Fruit fly (Drosophila melanogaster) whole organism, embryonic: ENCODE results near the gene Cp16.

Source experiments
- Ada2b ChIP-seq: fragments of 200-800 bp; sonication (Bioruptor generic); IDR thresholded peaks from 2 replicates; pipeline ENCODE4 v1.3.6; 2022; ENCODE audit warnings: missing biosample characterization, missing genetic modification characterization
- Atf-2 ChIP-seq: fragments of 200-800 bp; sonication (Bioruptor generic); optimal IDR thresholded peaks from 2 replicates; lab custom pipeline; 2016; ENCODE audit warnings: missing biosample characterization, missing genetic modification characterization
- BEAF-32 ChIP-seq: fragments of 200-800 bp; sonication (Bioruptor generic); optimal IDR thresholded peaks from 3 replicates; lab custom pipeline; 2017; ENCODE audit warnings: missing biosample characterization, missing genetic modification characterization, mild to moderate bottlenecking, moderate library complexity, missing genetic modification reagents
- Blimp-1 ChIP-seq: fragments of 200-800 bp; sonication (Bioruptor generic); optimal IDR thresholded peaks from 3 replicates; lab custom pipeline; 2018; ENCODE audit warnings: missing biosample characterization, missing genetic modification characterization, mild to moderate bottlenecking, moderate library complexity, missing genetic modification reagents
- CG11695 ChIP-seq: fragments of 200-800 bp; sonication (Bioruptor generic); IDR thresholded peaks from 3 replicates; pipeline ENCODE4 v1.3.6; 2022; ENCODE audit warnings: missing biosample characterization, missing genetic modification characterization
- CG11723 ChIP-seq: fragments of 200-800 bp; sonication (Bioruptor generic); optimal IDR thresholded peaks from 2 replicates; lab custom pipeline; 2017; ENCODE audit warnings: missing biosample characterization, mild to moderate bottlenecking, missing genetic modification characterization
- CG13775 ChIP-seq: fragments of 200-800 bp; sonication (Bioruptor generic); optimal IDR thresholded peaks from 3 replicates; lab custom pipeline; 2017; ENCODE audit warnings: missing biosample characterization, mild to moderate bottlenecking, missing genetic modification characterization
- CG14710 ChIP-seq: fragments of 200-800 bp; sonication (Bioruptor generic); optimal IDR thresholded peaks from 3 replicates; lab custom pipeline; 2019; ENCODE audit warnings: missing biosample characterization, mild to moderate bottlenecking, missing genetic modification characterization, moderate library complexity
- CG14860 ChIP-seq: fragments of 200-800 bp; sonication (Bioruptor generic); IDR thresholded peaks from 3 replicates; pipeline ENCODE4 v1.3.6; 2022; ENCODE audit warnings: missing biosample characterization, missing genetic modification characterization; ENCODE audit not compliant: partially characterized antibody
- CG1602 ChIP-seq: fragments of 200-800 bp; sonication (Bioruptor generic); optimal IDR thresholded peaks from 3 replicates; lab custom pipeline; 2016; ENCODE audit warnings: missing biosample characterization, missing genetic modification characterization
- CG33557 ChIP-seq: fragments of 200-800 bp; sonication (Bioruptor generic); optimal IDR thresholded peaks from 2 replicates; lab custom pipeline; 2019; ENCODE audit warnings: missing biosample characterization, mild to moderate bottlenecking, missing genetic modification characterization, moderate library complexity
- CG34376 ChIP-seq: fragments of 200-800 bp; sonication (Bioruptor generic); optimal IDR thresholded peaks from 2 replicates; lab custom pipeline; 2018; ENCODE audit warnings: missing biosample characterization, mild to moderate bottlenecking, missing genetic modification characterization
- CG4730 ChIP-seq: fragments of 200-800 bp; sonication (Bioruptor generic); IDR thresholded peaks from 2 replicates; pipeline ENCODE4 v1.3.6; 2022; ENCODE audit warnings: missing biosample characterization, missing genetic modification characterization
- CG6791 ChIP-seq: fragments of 200-800 bp; sonication (Bioruptor generic); IDR thresholded peaks from 3 replicates; pipeline ENCODE4 v1.3.6; 2022; ENCODE audit warnings: missing biosample characterization, missing genetic modification characterization; ENCODE audit not compliant: partially characterized antibody
- CG6813 ChIP-seq: fragments of 200-800 bp; sonication (Bioruptor generic); optimal IDR thresholded peaks from 2 replicates; lab custom pipeline; 2017; ENCODE audit warnings: missing biosample characterization, missing genetic modification characterization, mild to moderate bottlenecking, moderate library complexity, missing genetic modification reagents
- D19B ChIP-seq: fragments of 200-800 bp; sonication (Bioruptor generic); optimal IDR thresholded peaks from 2 replicates; lab custom pipeline; 2017; ENCODE audit warnings: missing biosample characterization, mild to moderate bottlenecking, missing genetic modification characterization
- Dbx ChIP-seq: fragments of 200-800 bp; sonication (Bioruptor generic); IDR thresholded peaks from 3 replicates; pipeline ENCODE4 v1.3.6; 2022; ENCODE audit warnings: missing biosample characterization, missing genetic modification characterization
- Dll ChIP-seq: fragments of 200-800 bp; sonication (Bioruptor generic); IDR thresholded peaks from 4 replicates; pipeline ENCODE4 v1.3.6; 2022; ENCODE audit warnings: missing biosample characterization, missing genetic modification characterization; ENCODE audit not compliant: partially characterized antibody
- Drgx ChIP-seq: fragments of 200-800 bp; sonication (Bioruptor generic); IDR thresholded peaks from 2 replicates; pipeline ENCODE4 v1.3.6; 2022; ENCODE audit warnings: missing biosample characterization, missing genetic modification characterization
- GATAe ChIP-seq: fragments of 200-800 bp; sonication (Bioruptor generic); conservative IDR thresholded peaks from 2 replicates; pipeline ENCODE4 v1.3.6; 2022; ENCODE audit warnings: missing biosample characterization, missing genetic modification characterization
- Gsc ChIP-seq: fragments of 200-800 bp; sonication (Bioruptor generic); IDR thresholded peaks from 2 replicates; pipeline ENCODE4 v1.3.6; 2022; ENCODE audit warnings: missing biosample characterization, missing genetic modification characterization
- HLHmδ ChIP-seq: fragments of 200-800 bp; sonication (Bioruptor generic); optimal IDR thresholded peaks from 2 replicates; lab custom pipeline; 2018; ENCODE audit warnings: missing biosample characterization, mild to moderate bottlenecking, missing genetic modification characterization, moderate library complexity
- Hr39 ChIP-seq: fragments of >200 bp; optimal IDR thresholded peaks from 2 replicates; lab custom pipeline; 2017
- Meics ChIP-seq: fragments of 200-800 bp; sonication (Bioruptor generic); optimal IDR thresholded peaks from 2 replicates; lab custom pipeline; 2017; ENCODE audit warnings: missing biosample characterization, mild to moderate bottlenecking, missing genetic modification characterization
- Mes4 ChIP-seq: fragments of 200-800 bp; sonication (Bioruptor generic); optimal IDR thresholded peaks from 2 replicates; lab custom pipeline; 2016; ENCODE audit warnings: missing biosample characterization, missing genetic modification characterization
- Oli ChIP-seq: fragments of 200-800 bp; sonication (Bioruptor generic); optimal IDR thresholded peaks from 2 replicates; lab custom pipeline; 2018; ENCODE audit warnings: missing biosample characterization, mild to moderate bottlenecking, missing genetic modification characterization, moderate library complexity
- Pdp1 ChIP-seq, 2 experiments: fragments of 200-800 bp; sonication (Bioruptor generic); optimal IDR thresholded peaks; 3 replicates each; lab custom pipeline; 2016; ENCODE audit warnings: missing biosample characterization in 2 of 2, missing genetic modification characterization in 2 of 2, mild to moderate bottlenecking in 1 of 2, moderate library complexity in 1 of 2
- Ptx1 ChIP-seq: fragments of 200-800 bp; sonication (Bioruptor generic); IDR thresholded peaks from 2 replicates; pipeline ENCODE4 v1.3.6; 2022; ENCODE audit warnings: missing biosample characterization, missing genetic modification characterization
- Xrp1 ChIP-seq: fragments of 200-800 bp; sonication (Bioruptor generic); IDR thresholded peaks from 2 replicates; pipeline ENCODE4 v1.3.6; 2022; ENCODE audit warnings: missing biosample characterization, missing genetic modification characterization
- cg ChIP-seq: fragments of 200-800 bp; sonication (Bioruptor generic); optimal IDR thresholded peaks from 3 replicates; lab custom pipeline; 2019; ENCODE audit warnings: missing biosample characterization, mild to moderate bottlenecking, missing genetic modification characterization, moderate library complexity
- chinmo ChIP-seq: fragments of 200-800 bp; sonication (Bioruptor generic); IDR thresholded peaks from 4 replicates; pipeline ENCODE4 v1.3.6; 2022; ENCODE audit warnings: missing biosample characterization, missing genetic modification characterization; ENCODE audit not compliant: partially characterized antibody
- crp ChIP-seq, 2 experiments: fragments of 200-800 bp; sonication (Bioruptor generic); optimal IDR thresholded peaks; 2 replicates in 1 of 2; 3 replicates in 1 of 2; lab custom pipeline; 2017; ENCODE audit warnings: missing biosample characterization in 2 of 2, missing genetic modification characterization in 2 of 2, mild to moderate bottlenecking in 1 of 2, moderate library complexity in 1 of 2
- dpn ChIP-seq, 2 experiments: fragments of 200-800 bp; sonication (Bioruptor generic); optimal IDR thresholded peaks; 3 replicates each; lab custom pipeline; 2016; ENCODE audit warnings: missing biosample characterization in 2 of 2, missing genetic modification characterization in 2 of 2
- eve ChIP-seq, 2 experiments: fragments of >200 bp; optimal IDR thresholded peaks; 2 replicates each; lab custom pipeline; 2017; ENCODE audit warnings: missing biosample characterization in 2 of 2, missing genetic modification characterization in 2 of 2
- fd96Cb ChIP-seq: fragments of 200-800 bp; sonication (Bioruptor generic); optimal IDR thresholded peaks from 2 replicates; lab custom pipeline; 2018; ENCODE audit warnings: missing biosample characterization, mild to moderate bottlenecking, missing genetic modification characterization, moderate library complexity
- grau ChIP-seq: fragments of 200-800 bp; optimal IDR thresholded peaks from 3 replicates; lab custom pipeline; 2019; ENCODE audit warnings: missing biosample characterization, mild to moderate bottlenecking, missing genetic modification characterization, moderate library complexity
- grn ChIP-seq: fragments of 200-800 bp; sonication (Bioruptor generic); optimal IDR thresholded peaks from 3 replicates; lab custom pipeline; 2017; ENCODE audit warnings: missing biosample characterization, missing genetic modification characterization
- h ChIP-seq: fragments of >200 bp; optimal IDR thresholded peaks from 2 replicates; lab custom pipeline; 2017
- ham ChIP-seq: fragments of 200-800 bp; sonication (Bioruptor generic); IDR thresholded peaks from 2 replicates; pipeline ENCODE4 v1.3.6; 2022; ENCODE audit warnings: missing biosample characterization, missing genetic modification characterization
- insv ChIP-seq, 2 experiments: fragments of 200-800 bp; sonication (Bioruptor generic); optimal IDR thresholded peaks; 3 replicates each; lab custom pipeline; 2016 to 2018; ENCODE audit warnings: missing biosample characterization in 2 of 2, missing genetic modification characterization in 2 of 2
- jing ChIP-seq: fragments of 200-800 bp; sonication (Bioruptor generic); optimal IDR thresholded peaks from 2 replicates; lab custom pipeline; 2018; ENCODE audit warnings: missing biosample characterization, mild to moderate bottlenecking, missing genetic modification characterization
- kni ChIP-seq: fragments of 200-800 bp; sonication (Bioruptor generic); optimal IDR thresholded peaks from 3 replicates; lab custom pipeline; 2017; ENCODE audit warnings: mild to moderate bottlenecking, missing biosample characterization, missing genetic modification reagents, missing genetic modification characterization
- maf-S ChIP-seq: fragments of 200-800 bp; sonication (Bioruptor generic); optimal IDR thresholded peaks from 2 replicates; lab custom pipeline; 2016; ENCODE audit warnings: missing biosample characterization, missing genetic modification characterization
- pho ChIP-seq: fragments of 200-800 bp; sonication (Bioruptor generic); optimal IDR thresholded peaks from 2 replicates; lab custom pipeline; 2016; ENCODE audit warnings: missing biosample characterization, missing genetic modification characterization
- rib ChIP-seq: fragments of 200-800 bp; sonication (Bioruptor generic); IDR thresholded peaks from 2 replicates; pipeline ENCODE4 v1.3.6; 2022; ENCODE audit warnings: missing biosample characterization, missing genetic modification characterization
- row ChIP-seq: fragments of 200-800 bp; sonication (Bioruptor generic); IDR thresholded peaks from 3 replicates; pipeline ENCODE4 v1.3.6; 2022; ENCODE audit warnings: missing biosample characterization, missing genetic modification characterization
- schlank ChIP-seq: fragments of 200-800 bp; sonication (Bioruptor generic); optimal IDR thresholded peaks from 2 replicates; lab custom pipeline; 2018; ENCODE audit warnings: missing biosample characterization, mild to moderate bottlenecking, missing genetic modification characterization
- shn ChIP-seq: fragments of 200-800 bp; sonication (Bioruptor generic); optimal IDR thresholded peaks from 3 replicates; lab custom pipeline; 2016; ENCODE audit warnings: missing biosample characterization, missing genetic modification characterization
- slou ChIP-seq: fragments of 200-800 bp; sonication (Bioruptor generic); optimal IDR thresholded peaks from 3 replicates; lab custom pipeline; 2016; ENCODE audit warnings: missing biosample characterization, missing genetic modification characterization
- sr ChIP-seq: fragments of 200-800 bp; sonication (Bioruptor generic); IDR thresholded peaks from 3 replicates; pipeline ENCODE4 v1.3.6; 2022; ENCODE audit warnings: missing biosample characterization, missing genetic modification characterization

Gene Cp16

DNA sequence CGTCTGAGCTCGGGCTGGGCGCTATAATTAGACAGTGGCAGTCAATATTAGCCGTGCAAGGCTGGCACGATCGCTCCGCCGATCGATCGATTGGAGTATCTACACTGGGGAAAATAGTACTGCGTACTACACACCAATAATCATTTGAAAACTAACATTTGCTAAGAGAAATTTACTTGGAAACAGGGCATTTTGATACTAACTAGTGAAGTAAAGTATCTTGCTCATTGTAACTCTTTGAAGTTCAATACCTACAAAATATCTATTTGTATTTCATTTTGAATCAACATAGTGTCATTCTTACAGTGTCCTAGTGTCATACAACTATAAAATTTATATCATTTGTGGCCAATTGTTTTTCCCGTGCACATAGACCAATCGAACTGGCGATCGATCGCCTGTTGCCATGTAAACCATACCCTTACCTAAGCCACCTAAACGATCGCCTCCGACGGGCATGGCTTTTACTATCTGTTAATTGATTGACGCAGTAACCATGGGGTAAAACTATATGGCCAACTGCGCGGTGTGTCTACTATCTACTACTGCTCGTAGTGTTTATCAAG, 31.0 kb upstream of the Cp16 start (continued):
- TF ChIP-seq CG4730 (GFP tag; lab: Robert Waterston, UW) (peak; percentile 37; the same call in 1 of the 2 replicates), BEAF-32 (GFP tag; lab: Kevin White, UChicago) (no peak), sr (GFP tag; lab: Robert Waterston, UW) (no peak), rib (GFP tag; lab: Robert Waterston, UW) (no peak), Oli (tag; lab: Kevin White, UChicago) (peak; percentile 89), CG13775 (GFP tag; lab: Kevin White, UChicago) (peak; percentile 80), dpn (GFP tag; optimal IDR thresholded peaks at IDR 0.05; lab: Kevin White, UChicago) (peak; percentile 83 to 86), CG14860 (GFP tag; lab: Robert Waterston, UW) (no peak), shn (GFP tag; lab: Kevin White, UChicago) (peak; percentile 85), D19B (GFP tag; lab: Kevin White, UChicago) (peak; percentile 60), Drgx (GFP tag; lab: Robert Waterston, UW) (peak; percentile 59; the same call in 1 of the 2 replicates), chinmo (no peak), maf-S (GFP tag; lab: Kevin White, UChicago) (peak; percentile 70), CG6791 (GFP tag; lab: Robert Waterston, UW) (no peak), jing (GFP tag; lab: Kevin White, UChicago) (peak; percentile 73), CG11695 (peak; percentile 74), insv (GFP tag; optimal IDR thresholded peaks at IDR 0.05; lab: Kevin White, UChicago) (no peak), grn (GFP tag; lab: Kevin White, UChicago) (peak; percentile 99), Mes4 (GFP tag; lab: Kevin White, UChicago) (peak; percentile 59), cg (GFP tag; lab: Kevin White, UChicago) (no peak), CG33557 (GFP tag; lab: Kevin White, UChicago) (no peak), Pdp1 (GFP tag; optimal IDR thresholded peaks at IDR 0.05; lab: Kevin White, UChicago) (peak; percentile 83 to 85), CG6813 (GFP tag; lab: Kevin White, UChicago) (peak; percentile 57), GATAe (peak; percentile 69; the same call in 1 of the 2 replicates), fd96Cb (peak; percentile 70), eve (GFP tag; optimal IDR thresholded peaks at IDR 0.05; lab: Kevin White, UChicago) (peak in 1 of 2 experiments; percentile 90), HLHmδ (no peak), row (peak; percentile 95), h (lab: Kevin White, UChicago) (no peak), CG34376 (GFP tag; lab: Kevin White, UChicago) (no peak), Meics (peak; percentile 87), Ptx1 (peak; percentile 88), Dbx (GFP tag; lab: Robert Waterston, UW) (peak; percentile 69; the same call in 2 of the 3 replicates), Dll (GFP tag; lab: Robert Waterston, UW) (no peak), ham (peak; percentile 66), pho (GFP tag; lab: Kevin White, UChicago) (peak; percentile 86), schlank (tag; lab: Kevin White, UChicago) (peak; percentile 10), slou (GFP tag; lab: Kevin White, UChicago) (peak; percentile 49), grau (tag; lab: Kevin White, UChicago) (peak; percentile 88), CG14710 (tag; lab: Kevin White, UChicago) (peak; percentile 57), Xrp1 (GFP tag; lab: Robert Waterston, UW) (peak; percentile 82), Gsc (GFP tag; lab: Robert Waterston, UW) (0 out of 2 replicates have a peak, but pooled peaks have one; percentile 24), kni (GFP tag; lab: Kevin White, UChicago) (peak; percentile 19), Blimp-1 (peak; percentile 67), CG11723 (GFP tag; lab: Kevin White, UChicago) (peak; percentile 59), CG1602 (GFP tag; lab: Kevin White, UChicago) (peak; percentile 78), Atf-2 (peak; percentile 74), Ada2b (GFP tag; lab: Robert Waterston, UW) (peak; percentile 77), Hr39 (lab: Kevin White, UChicago) (no peak), crp (GFP tag; optimal IDR thresholded peaks at IDR 0.05; lab: Kevin White, UChicago) (peak in 1 of 2 experiments; percentile 3)
